Fruit fly (Drosophila melanogaster) whole organism, embryonic: ENCODE data around the gene wus.
A peak's percentile ranks its signal among the peaks of the same experiment; 100 is the strongest.

ENCODE experiments used
- Atf-2 ChIP-seq: fragments of 200-800 bp; sonication (Bioruptor generic); optimal IDR thresholded peaks from 2 replicates; lab custom pipeline; 2016; ENCODE audit warnings: missing biosample characterization, missing genetic modification characterization
- CG10267 ChIP-seq: fragments of 200-800 bp; sonication (Bioruptor generic); optimal IDR thresholded peaks from 2 replicates; lab custom pipeline; 2018; ENCODE audit warnings: missing biosample characterization, mild to moderate bottlenecking, missing genetic modification characterization, moderate library complexity
- CG10654 ChIP-seq: fragments of 200-800 bp; sonication (Bioruptor generic); optimal IDR thresholded peaks from 2 replicates; lab custom pipeline; 2016; ENCODE audit warnings: missing biosample characterization, missing genetic modification characterization
- CG10979 ChIP-seq: fragments of 200-800 bp; sonication (Bioruptor generic); optimal IDR thresholded peaks from 2 replicates; lab custom pipeline; 2018; ENCODE audit warnings: missing biosample characterization, mild to moderate bottlenecking, missing genetic modification characterization, moderate library complexity
- CG11696 ChIP-seq: fragments of 200-800 bp; sonication (Bioruptor generic); IDR thresholded peaks from 2 replicates; pipeline ENCODE4 v1.3.6; 2022; ENCODE audit warnings: missing biosample characterization, missing genetic modification characterization
- CG12104 ChIP-seq: fragments of 200-800 bp; sonication (Bioruptor generic); optimal IDR thresholded peaks from 3 replicates; lab custom pipeline; 2016; ENCODE audit warnings: missing biosample characterization, missing genetic modification characterization
- CG13624 ChIP-seq: fragments of 200-800 bp; sonication (Bioruptor generic); optimal IDR thresholded peaks from 2 replicates; lab custom pipeline; 2016; ENCODE audit warnings: missing biosample characterization, missing genetic modification characterization
- CG14050 ChIP-seq: fragments of 200-800 bp; sonication (Bioruptor generic); IDR thresholded peaks from 3 replicates; pipeline ENCODE4 v1.3.6; 2022; ENCODE audit warnings: missing biosample characterization, missing genetic modification characterization
- CG15073 ChIP-seq: fragments of 200-800 bp; sonication (Bioruptor generic); optimal IDR thresholded peaks from 2 replicates; lab custom pipeline; 2016; ENCODE audit warnings: missing biosample characterization, missing genetic modification characterization
- CG1603 ChIP-seq: fragments of 200-800 bp; sonication (Bioruptor generic); optimal IDR thresholded peaks from 2 replicates; lab custom pipeline; 2019; ENCODE audit warnings: missing biosample characterization, mild to moderate bottlenecking, missing genetic modification characterization, moderate library complexity
- CG1792 ChIP-seq: fragments of 200-800 bp; sonication (Bioruptor generic); optimal IDR thresholded peaks from 2 replicates; lab custom pipeline; 2016; ENCODE audit warnings: missing biosample characterization, missing genetic modification characterization
- CG18476 ChIP-seq: fragments of 200-800 bp; sonication (Bioruptor generic); optimal IDR thresholded peaks from 2 replicates; lab custom pipeline; 2016; ENCODE audit warnings: missing biosample characterization, mild to moderate bottlenecking, missing genetic modification characterization
- CG2120 ChIP-seq: fragments of 200-800 bp; sonication (Bioruptor generic); optimal IDR thresholded peaks from 3 replicates; lab custom pipeline; 2016; ENCODE audit warnings: missing biosample characterization, missing genetic modification characterization
- CG3163 ChIP-seq: fragments of 200-800 bp; sonication (Bioruptor generic); optimal IDR thresholded peaks from 3 replicates; lab custom pipeline; 2016; ENCODE audit warnings: missing biosample characterization, missing genetic modification characterization
- CG43689 ChIP-seq: fragments of 200-800 bp; sonication (Bioruptor generic); IDR thresholded peaks from 2 replicates; pipeline ENCODE4 v1.3.6; 2022; ENCODE audit warnings: missing biosample characterization, missing genetic modification characterization
- CG4730 ChIP-seq: fragments of 200-800 bp; sonication (Bioruptor generic); IDR thresholded peaks from 2 replicates; pipeline ENCODE4 v1.3.6; 2022; ENCODE audit warnings: missing biosample characterization, missing genetic modification characterization
- CG5180 ChIP-seq: fragments of 200-800 bp; sonication (Bioruptor generic); optimal IDR thresholded peaks from 3 replicates; lab custom pipeline; 2017; ENCODE audit warnings: missing biosample characterization, missing genetic modification characterization, mild to moderate bottlenecking, moderate library complexity, missing genetic modification reagents
- CG7745 ChIP-seq: fragments of 200-800 bp; sonication (Bioruptor generic); optimal IDR thresholded peaks from 2 replicates; lab custom pipeline; 2018; ENCODE audit warnings: missing biosample characterization, mild to moderate bottlenecking, missing genetic modification characterization, moderate library complexity
- CoRest ChIP-seq: fragments of 200-800 bp; sonication (Bioruptor generic); optimal IDR thresholded peaks from 3 replicates; lab custom pipeline; 2018; ENCODE audit warnings: missing biosample characterization, mild to moderate bottlenecking, missing genetic modification characterization, moderate library complexity
- D19B ChIP-seq: fragments of 200-800 bp; sonication (Bioruptor generic); optimal IDR thresholded peaks from 2 replicates; lab custom pipeline; 2017; ENCODE audit warnings: missing biosample characterization, mild to moderate bottlenecking, missing genetic modification characterization
- Doc3 ChIP-seq: fragments of 200-800 bp; sonication (Bioruptor generic); IDR thresholded peaks from 3 replicates; pipeline ENCODE4 v1.3.6; 2022; ENCODE audit warnings: missing biosample characterization, missing genetic modification characterization; ENCODE audit not compliant: partially characterized antibody
- Fer3 ChIP-seq: fragments of 200-800 bp; sonication (Bioruptor generic); optimal IDR thresholded peaks from 2 replicates; lab custom pipeline; 2018; ENCODE audit warnings: missing biosample characterization, mild to moderate bottlenecking, missing genetic modification characterization, moderate library complexity
- Hr51 ChIP-seq, 2 experiments: fragments of 200-800 bp; sonication (Bioruptor generic); optimal IDR thresholded peaks; 2 replicates in 1 of 2; 3 replicates in 1 of 2; lab custom pipeline; 2016 to 2018; ENCODE audit warnings: missing biosample characterization in 2 of 2, missing genetic modification characterization in 2 of 2, mild to moderate bottlenecking in 1 of 2, moderate library complexity in 1 of 2
- Kr ChIP-seq: fragments of 200-800 bp; sonication (Bioruptor generic); optimal IDR thresholded peaks from 2 replicates; lab custom pipeline; 2017; ENCODE audit warnings: missing biosample characterization, mild to moderate bottlenecking, missing genetic modification characterization
- Mes4 ChIP-seq: fragments of 200-800 bp; sonication (Bioruptor generic); optimal IDR thresholded peaks from 2 replicates; lab custom pipeline; 2016; ENCODE audit warnings: missing biosample characterization, missing genetic modification characterization
- PHDP ChIP-seq: fragments of 200-800 bp; sonication (Bioruptor generic); optimal IDR thresholded peaks from 3 replicates; lab custom pipeline; 2018; ENCODE audit warnings: missing biosample characterization, mild to moderate bottlenecking, missing genetic modification characterization, moderate library complexity
- TFAM ChIP-seq: fragments of 200-800 bp; sonication (Bioruptor generic); optimal IDR thresholded peaks from 2 replicates; lab custom pipeline; 2017; ENCODE audit warnings: missing biosample characterization, missing genetic modification characterization, inconsistent platforms
- Xbp1 ChIP-seq: fragments of 200-800 bp; sonication (Bioruptor generic); optimal IDR thresholded peaks from 3 replicates; lab custom pipeline; 2016; ENCODE audit warnings: missing biosample characterization, mild to moderate bottlenecking, missing genetic modification characterization
- amos ChIP-seq: fragments of 200-800 bp; sonication (Bioruptor generic); IDR thresholded peaks from 2 replicates; pipeline ENCODE4 v1.3.6; 2022; ENCODE audit warnings: missing biosample characterization, missing genetic modification characterization; ENCODE audit not compliant: partially characterized antibody
- az2 ChIP-seq: fragments of 200-800 bp; sonication (Bioruptor generic); optimal IDR thresholded peaks from 3 replicates; lab custom pipeline; 2016; ENCODE audit warnings: missing biosample characterization, missing genetic modification characterization
- chif ChIP-seq, 2 experiments: fragments of 200-800 bp; sonication (Bioruptor generic); optimal IDR thresholded peaks; 3 replicates each; lab custom pipeline; 2016; ENCODE audit warnings: missing biosample characterization in 2 of 2, missing genetic modification characterization in 2 of 2
- danr ChIP-seq: fragments of 200-800 bp; sonication (Bioruptor generic); IDR thresholded peaks from 2 replicates; pipeline ENCODE4 v1.3.6; 2022; ENCODE audit warnings: missing biosample characterization, missing genetic modification characterization
- dimm ChIP-seq: fragments of 200-800 bp; sonication (Bioruptor generic); IDR thresholded peaks from 2 replicates; pipeline ENCODE4 v1.3.6; 2022; ENCODE audit warnings: missing biosample characterization, missing genetic modification characterization
- en ChIP-seq: fragments of 200-800 bp; sonication (Bioruptor generic); optimal IDR thresholded peaks from 2 replicates; lab custom pipeline; 2016; ENCODE audit warnings: missing biosample characterization, missing genetic modification characterization
- fd102C ChIP-seq: fragments of 200-800 bp; sonication (Bioruptor generic); optimal IDR thresholded peaks from 2 replicates; lab custom pipeline; 2018; ENCODE audit warnings: missing biosample characterization, mild to moderate bottlenecking, missing genetic modification characterization, moderate library complexity
- gcm ChIP-seq: fragments of 200-800 bp; sonication (Bioruptor generic); optimal IDR thresholded peaks from 2 replicates; lab custom pipeline; 2019; ENCODE audit warnings: missing biosample characterization, mild to moderate bottlenecking, missing genetic modification characterization, moderate library complexity
- insv ChIP-seq, 2 experiments: fragments of 200-800 bp; sonication (Bioruptor generic); optimal IDR thresholded peaks; 3 replicates each; lab custom pipeline; 2016 to 2018; ENCODE audit warnings: missing biosample characterization in 2 of 2, missing genetic modification characterization in 2 of 2
- jing ChIP-seq: fragments of 200-800 bp; sonication (Bioruptor generic); optimal IDR thresholded peaks from 2 replicates; lab custom pipeline; 2018; ENCODE audit warnings: missing biosample characterization, mild to moderate bottlenecking, missing genetic modification characterization
- klu ChIP-seq: fragments of 200-800 bp; sonication (Bioruptor generic); IDR thresholded peaks from 2 replicates; pipeline ENCODE4 v1.3.6; 2022; ENCODE audit warnings: missing biosample characterization, missing genetic modification characterization
- lmd ChIP-seq: fragments of 200-800 bp; sonication (Bioruptor generic); IDR thresholded peaks from 2 replicates; pipeline ENCODE4 v1.3.6; 2022; ENCODE audit warnings: missing biosample characterization, missing genetic modification characterization
- odd ChIP-seq: fragments of 200-800 bp; sonication (Bioruptor generic); optimal IDR thresholded peaks from 2 replicates; lab custom pipeline; 2017; ENCODE audit warnings: missing biosample characterization, mild to moderate bottlenecking, missing genetic modification characterization
- prd ChIP-seq, 3 experiments: fragments of >200 bp in 2 of 3; fragments of 200-800 bp in 1 of 3; sonication (Bioruptor generic) in 1 of 3; optimal IDR thresholded peaks in 2 of 3; IDR thresholded peaks in 1 of 3; 2 replicates in 2 of 3; 3 replicates in 1 of 3; pipeline versions ENCODE4 v1.3.6 to Lab custom; 2017 to 2022; ENCODE audit warnings: missing biosample characterization in 1 of 3, missing genetic modification characterization in 1 of 3
- ranshi ChIP-seq: fragments of 200-800 bp; sonication (Bioruptor generic); IDR thresholded peaks from 2 replicates; pipeline ENCODE4 v1.3.6; 2022; ENCODE audit warnings: missing biosample characterization, missing genetic modification characterization
- sna ChIP-seq: fragments of 200-800 bp; sonication (Bioruptor generic); IDR thresholded peaks from 2 replicates; pipeline ENCODE4 v1.3.6; 2022; ENCODE audit warnings: missing biosample characterization, missing genetic modification characterization; ENCODE audit not compliant: partially characterized antibody
- ssp ChIP-seq: fragments of 200-800 bp; sonication (Bioruptor generic); IDR thresholded peaks from 2 replicates; pipeline ENCODE4 v1.3.6; 2022; ENCODE audit warnings: missing biosample characterization, missing genetic modification characterization
- stwl ChIP-seq: fragments of 200-800 bp; sonication (Bioruptor generic); optimal IDR thresholded peaks from 3 replicates; lab custom pipeline; 2018; ENCODE audit warnings: missing biosample characterization, mild to moderate bottlenecking, missing genetic modification characterization, moderate library complexity
- tin ChIP-seq: fragments of 200-800 bp; sonication (Bioruptor generic); optimal IDR thresholded peaks from 3 replicates; lab custom pipeline; 2016; ENCODE audit warnings: missing biosample characterization, missing genetic modification characterization
- tio ChIP-seq: fragments of 200-800 bp; sonication (Bioruptor generic); optimal IDR thresholded peaks from 2 replicates; lab custom pipeline; 2017; ENCODE audit warnings: missing biosample characterization, missing genetic modification characterization, inconsistent platforms
- tna ChIP-seq: fragments of 200-800 bp; sonication (Bioruptor generic); IDR thresholded peaks from 2 replicates; pipeline ENCODE4 v1.3.6; 2022; ENCODE audit warnings: missing biosample characterization, missing genetic modification characterization; ENCODE audit not compliant: partially characterized antibody
- unc-4 ChIP-seq: fragments of 200-800 bp; sonication (Bioruptor generic); IDR thresholded peaks from 2 replicates; pipeline ENCODE4 v1.3.6; 2022; ENCODE audit warnings: missing biosample characterization, missing genetic modification characterization; ENCODE audit not compliant: partially characterized antibody

The wus gene

dm6 chrX:16944049-16944532 is 3.4 kb upstream of the wus start (continued):
- peak; percentile 28 for TF ChIP-seq Xbp1 (GFP tag; lab: Kevin White, UChicago)
- TF ChIP-seq ranshi (GFP tag; lab: Robert Waterston, UW), result no peak
- TF ChIP-seq stwl (tag; lab: Kevin White, UChicago), result no peak
- peak; percentile 81 for TF ChIP-seq Fer3 (tag; lab: Kevin White, UChicago)
- TF ChIP-seq Kr (GFP tag; lab: Kevin White, UChicago), result no peak
- TF ChIP-seq en, result no peak
- no peak for TF ChIP-seq CG3163
- peak; percentile 89 for TF ChIP-seq CG11696
- no peak for TF ChIP-seq CG4730
- peak; percentile 8 for TF ChIP-seq odd (GFP tag; lab: Kevin White, UChicago)
- no peak for TF ChIP-seq fd102C (GFP tag; lab: Kevin White, UChicago)
- TF ChIP-seq CG2120 (GFP tag; lab: Kevin White, UChicago), result peak; percentile 30
- peak in 1 of 2 experiments; percentile 87 for TF ChIP-seq Hr51 (GFP tag; optimal IDR thresholded peaks at IDR 0.05; lab: Kevin White, UChicago)
- no peak for TF ChIP-seq tin (GFP tag; lab: Kevin White, UChicago)
- TF ChIP-seq danr (GFP tag; lab: Robert Waterston, UW), result no peak
- TF ChIP-seq TFAM, result no peak
- TF ChIP-seq CG10267, result peak; percentile 53
- no peak for TF ChIP-seq dimm (GFP tag; lab: Robert Waterston, UW)
- TF ChIP-seq PHDP (tag; lab: Kevin White, UChicago), result peak; percentile 86
- TF ChIP-seq CG5180 (GFP tag; lab: Kevin White, UChicago), result no peak
- TF ChIP-seq CoRest (tag; lab: Kevin White, UChicago), result peak; percentile 84
- peak; percentile 26 for TF ChIP-seq D19B (GFP tag; lab: Kevin White, UChicago)
- TF ChIP-seq insv (GFP tag; optimal IDR thresholded peaks at IDR 0.05; lab: Kevin White, UChicago), result no peak
- no peak for TF ChIP-seq klu
- no peak for TF ChIP-seq jing (GFP tag; lab: Kevin White, UChicago)
- peak; percentile 11 for TF ChIP-seq CG10654 (GFP tag; lab: Kevin White, UChicago)
- no peak for TF ChIP-seq amos (GFP tag; lab: Robert Waterston, UW)
- peak; percentile 56 for TF ChIP-seq CG12104 (GFP tag; lab: Kevin White, UChicago)
- TF ChIP-seq CG18476 (GFP tag; lab: Kevin White, UChicago), result no peak
- TF ChIP-seq gcm (GFP tag; lab: Kevin White, UChicago), result peak; percentile 37
- no peak for TF ChIP-seq CG1792
- 0 out of 2 replicates have a peak, but pooled peaks have one; percentile 4 for TF ChIP-seq CG43689 (GFP tag; lab: Robert Waterston, UW)
- TF ChIP-seq CG13624 (GFP tag; lab: Kevin White, UChicago), result no peak
- TF ChIP-seq unc-4, result no peak
- TF ChIP-seq CG15073, result no peak
- 0 out of 2 replicates have a peak, but pooled peaks have one; percentile 11 for TF ChIP-seq ssp (GFP tag; lab: Robert Waterston, UW)
- TF ChIP-seq tna (GFP tag; lab: Robert Waterston, UW), result no peak
- no peak for TF ChIP-seq Mes4 (GFP tag; lab: Kevin White, UChicago)
- TF ChIP-seq sna, result no peak
- TF ChIP-seq CG1603 (tag; lab: Kevin White, UChicago), result no peak
- TF ChIP-seq Atf-2 (GFP tag; lab: Kevin White, UChicago), result no peak
- TF ChIP-seq tio (GFP tag; lab: Kevin White, UChicago), result no peak
- peak; percentile 61; the same call in 1 of the 2 replicates for TF ChIP-seq lmd
- TF ChIP-seq prd (optimal IDR thresholded peaks at IDR 0.05; lab: Kevin White, UChicago), result no peak
- no peak; the same call in 2 of the 3 replicates for TF ChIP-seq prd (GFP tag; IDR thresholded peaks at IDR 0.05; lab: Robert Waterston, UW)
- no peak for TF ChIP-seq CG14050 (GFP tag; lab: Robert Waterston, UW)
- TF ChIP-seq Doc3 (GFP tag; lab: Robert Waterston, UW), result no peak
- TF ChIP-seq CG7745 (tag; lab: Kevin White, UChicago), result no peak
- peak; percentile 30 for TF ChIP-seq CG10979 (tag; lab: Kevin White, UChicago)
- peak; percentile 19 for TF ChIP-seq az2 (GFP tag; lab: Kevin White, UChicago)
- no peak for TF ChIP-seq chif (GFP tag; optimal IDR thresholded peaks at IDR 0.05; lab: Kevin White, UChicago)
